Worm (Caenorhabditis elegans): Measurements from ENCODE around the gene fbxc-34.
"Not testable (repeated sequence)": the region's sequence is repeated elsewhere in the genome, so short reads cannot be mapped to it uniquely, and the experiment has no call there.

The fbxc-34 gene

ce11 chrII:930871-931270 is at the start of gene fbxc-34:
TSS of gene fbxc-34 (plus strand) at chrII:931171.
- TF ChIP-seq nhr-12, mdl-1, nhr-11 (tag; optimal IDR thresholded peaks at IDR 0.05): not testable (repeated sequence)

DNA sequence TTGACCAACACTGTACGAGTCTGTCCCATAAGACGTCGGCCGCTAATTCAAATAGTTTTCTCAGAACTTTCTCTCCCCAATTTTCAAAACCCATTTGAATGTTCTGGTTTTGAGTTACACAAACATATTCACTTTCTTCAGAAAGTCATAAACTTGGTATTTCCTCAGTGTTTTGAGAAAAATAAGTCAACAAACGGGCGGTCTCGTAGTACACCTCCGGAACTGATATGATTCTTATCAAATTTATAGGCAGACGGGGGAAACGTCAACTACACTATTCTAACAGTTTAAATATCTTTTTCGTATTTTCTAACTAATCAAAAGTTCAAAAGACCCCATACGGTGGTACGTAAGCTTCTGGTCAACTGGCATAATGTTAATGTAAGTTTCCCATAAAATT is 46.8 kb upstream of the fbxc-34 start:
- no peak for TF ChIP-seq zag-1 (tag; optimal IDR thresholded peaks at IDR 0.05)
- TF ChIP-seq pha-4 (tag; optimal IDR thresholded peaks at IDR 0.05) = peak; percentile 2
- peak; percentile 73 for TF ChIP-seq elt-2 (tag; optimal IDR thresholded peaks at IDR 0.05)

ce11 chrII:888024-888423 is 42.9 kb upstream of the fbxc-34 start, which contains the start of gene T07D3.4:
TSS of gene T07D3.4 (plus strand) at chrII:888309.
- TF ChIP-seq elt-2 (tag; optimal IDR thresholded peaks at IDR 0.05) (peak; percentile 75), pha-4 (tag; optimal IDR thresholded peaks at IDR 0.05) (peak; percentile 36), pqm-1 (tag; optimal IDR thresholded peaks at IDR 0.05) (peak; percentile 13), nhr-43 (tag; optimal IDR thresholded peaks at IDR 0.05; ENCODE audit: poor library complexity, severe bottlenecking) (no peak)

ce11 chrII:900720-901332 is 30.1 kb upstream of the fbxc-34 start, which contains the start of gene T07D3.9:
TSS of gene T07D3.9 (minus strand) at chrII:900913.
- TF ChIP-seq mdl-1 (tag; optimal IDR thresholded peaks at IDR 0.05) (no peak), egl-27 (tag; optimal IDR thresholded peaks at IDR 0.05) (peak; percentile 38), ceh-82 (tag; optimal IDR thresholded peaks at IDR 0.05) (no peak), elt-2 (tag; optimal IDR thresholded peaks at IDR 0.05) (peak; percentile 94), nfya-1 (tag; optimal IDR thresholded peaks at IDR 0.05; ENCODE audit: insufficient read depth) (no peak), elt-3 (tag; optimal IDR thresholded peaks at IDR 0.05) (peak; percentile 6 to 87 (median 76)), pqm-1 (tag; optimal IDR thresholded peaks at IDR 0.05) (peak; percentile 83), ceh-28 (tag; optimal IDR thresholded peaks at IDR 0.05) (peak; percentile 40), jun-1 (tag; optimal IDR thresholded peaks at IDR 0.05) (peak; percentile 3)

DNA sequence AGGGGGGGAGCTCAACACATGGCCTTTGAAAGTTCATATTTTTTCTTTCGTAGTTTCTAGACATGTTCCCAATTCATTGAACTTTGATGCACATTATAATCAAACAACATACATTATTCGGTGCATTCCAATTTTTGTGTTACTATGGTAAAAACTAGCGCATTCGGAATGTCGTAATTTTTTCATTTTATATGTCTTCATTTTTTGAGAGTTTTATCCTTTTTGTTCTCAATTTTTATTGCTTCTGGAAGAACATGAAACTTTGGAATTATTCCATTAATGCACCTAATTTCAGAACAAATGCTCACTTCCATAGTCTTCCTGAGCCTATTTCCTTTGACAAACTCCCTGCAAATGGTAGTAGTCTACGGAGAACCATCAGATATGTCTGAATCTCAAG is 29.3 kb upstream of the fbxc-34 start, which contains the start of gene T07D3.2:
Gene T07D3.2, plus strand, starts transcription at position 301 of the 400 bp plus-strand sequence.
- TF ChIP-seq elt-3 (tag; optimal IDR thresholded peaks at IDR 0.05) (no peak), mdl-1 (tag; optimal IDR thresholded peaks at IDR 0.05) (no peak), elt-2 (tag; optimal IDR thresholded peaks at IDR 0.05) (no peak), fkh-2 (tag; optimal IDR thresholded peaks at IDR 0.05) (no peak), hmg-11 (tag; optimal IDR thresholded peaks at IDR 0.05) (no peak), ceh-28 (tag; optimal IDR thresholded peaks at IDR 0.05) (no peak), fos-1 (tag; optimal IDR thresholded peaks at IDR 0.05) (no peak), elt-1 (tag; optimal IDR thresholded peaks at IDR 0.05) (no peak), ztf-4 (tag; optimal IDR thresholded peaks at IDR 0.05) (no peak), daf-12 (tag; optimal IDR thresholded peaks at IDR 0.05) (no peak), unc-62 (GFP tag; optimal IDR thresholded peaks at IDR 0.05) (no peak), nhr-77 (tag; optimal IDR thresholded peaks at IDR 0.05) (no peak), mml-1 (tag; optimal IDR thresholded peaks at IDR 0.05) (no peak), skn-1 (tag; optimal IDR thresholded peaks at IDR 0.05) (no peak), lin-15B (tag; optimal IDR thresholded peaks at IDR 0.05) (no peak), nhr-67 (tag; optimal IDR thresholded peaks at IDR 0.05) (no peak), ama-1 (optimal IDR thresholded peaks at IDR 0.05) (no peak), nhr-237 (tag; optimal IDR thresholded peaks at IDR 0.05) (no peak), egl-27 (tag; optimal IDR thresholded peaks at IDR 0.05) (no peak), nhr-28 (tag; optimal IDR thresholded peaks at IDR 0.05) (no peak)

DNA sequence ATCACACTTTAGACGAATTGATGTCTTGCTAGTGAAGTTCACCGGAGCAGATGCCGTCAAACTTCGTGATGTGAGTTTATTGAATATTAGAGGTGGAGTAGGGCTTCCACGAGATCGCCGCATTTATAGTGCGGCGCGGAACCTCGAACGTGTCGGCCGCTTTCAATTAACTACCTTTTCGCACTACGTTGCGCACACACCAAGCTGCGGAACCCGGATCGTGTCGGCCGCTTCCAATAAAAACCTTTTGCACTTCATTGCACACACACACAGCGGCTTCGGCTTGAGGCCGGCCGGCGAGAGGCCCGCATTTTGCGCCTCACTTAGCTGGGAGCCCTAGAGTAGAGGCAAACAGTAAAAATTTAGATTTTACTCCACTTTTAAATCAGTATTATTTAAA is 25.6 kb upstream of the fbxc-34 start:
- TF ChIP-seq ceh-82 (tag; optimal IDR thresholded peaks at IDR 0.05) (no peak), snpc-4 (tag; optimal IDR thresholded peaks at IDR 0.05) (peak; percentile 13), ceh-9 (tag; optimal IDR thresholded peaks at IDR 0.05) (no peak)
